Fruit fly (Drosophila melanogaster) whole organism, pupa: ENCODE results near the gene CG1983.

Experiments used
- CG12605 ChIP-seq: fragments of 200-800 bp; sonication (Bioruptor generic); IDR thresholded peaks from 2 replicates; pipeline ENCODE4 v1.3.6; 2022; ENCODE audit warnings: missing biosample characterization, missing genetic modification characterization
- CG13204 ChIP-seq: fragments of 200-800 bp; sonication (Bioruptor generic); optimal IDR thresholded peaks from 2 replicates; lab custom pipeline; 2018; ENCODE audit warnings: missing biosample characterization, mild to moderate bottlenecking, missing genetic modification characterization, moderate library complexity
- CG14655 ChIP-seq: fragments of 200-800 bp; sonication (Bioruptor generic); optimal IDR thresholded peaks from 3 replicates; lab custom pipeline; 2017; ENCODE audit warnings: mild to moderate bottlenecking, missing biosample characterization, missing genetic modification reagents, missing genetic modification characterization
- CG15710 ChIP-seq: fragments of 200-800 bp; sonication (Bioruptor generic); optimal IDR thresholded peaks from 2 replicates; lab custom pipeline; 2018; ENCODE audit warnings: missing biosample characterization, mild to moderate bottlenecking, missing genetic modification characterization, moderate library complexity
- CG17806 ChIP-seq: fragments of 200-800 bp; sonication (Bioruptor generic); optimal IDR thresholded peaks from 2 replicates; lab custom pipeline; 2018; ENCODE audit warnings: missing biosample characterization, mild to moderate bottlenecking, missing genetic modification characterization, moderate library complexity
- CG8301 ChIP-seq: fragments of 200-800 bp; sonication (Bioruptor generic); optimal IDR thresholded peaks from 2 replicates; lab custom pipeline; 2018; ENCODE audit warnings: missing biosample characterization, mild to moderate bottlenecking, missing genetic modification characterization
- CG9948 ChIP-seq: fragments of 200-800 bp; sonication (Bioruptor generic); optimal IDR thresholded peaks from 2 replicates; lab custom pipeline; 2018; ENCODE audit warnings: missing biosample characterization, mild to moderate bottlenecking, missing genetic modification characterization, moderate library complexity
- Pif1A ChIP-seq: fragments of 200-800 bp; sonication (Bioruptor generic); optimal IDR thresholded peaks from 3 replicates; lab custom pipeline; 2016; ENCODE audit warnings: missing biosample characterization, missing genetic modification characterization
- gl ChIP-seq: fragments of 200-800 bp; sonication (Bioruptor generic); optimal IDR thresholded peaks from 2 replicates; lab custom pipeline; 2018; ENCODE audit warnings: missing biosample characterization, mild to moderate bottlenecking, missing genetic modification characterization
- rn ChIP-seq: fragments of 200-800 bp; sonication (Bioruptor generic); IDR thresholded peaks from 2 replicates; pipeline ENCODE4 v1.3.6; 2022; ENCODE audit warnings: missing biosample characterization, missing genetic modification characterization

dm6 chr3R:30210560-30210959, 33.1 kb upstream of the CG1983 start, which contains the start of gene CecA1:
- no peak for TF ChIP-seq CG17806 (tag; lab: Kevin White, UChicago)
- no peak for TF ChIP-seq rn (GFP tag; lab: Robert Waterston, UW)
- TF ChIP-seq gl (tag; lab: Kevin White, UChicago), result no peak
- no peak for TF ChIP-seq CG12605 (GFP tag; lab: Robert Waterston, UW)
- TF ChIP-seq CG8301, result no peak
- no peak for TF ChIP-seq CG15710 (tag; lab: Kevin White, UChicago)
- no peak for TF ChIP-seq CG9948 (tag; lab: Kevin White, UChicago)
- no peak for TF ChIP-seq Pif1A (GFP tag; lab: Kevin White, UChicago)
- TF ChIP-seq CG13204, result no peak
- TF ChIP-seq CG14655, result no peak
